Fruit fly (Drosophila melanogaster): Measurements from ENCODE around the gene CG33764.

CG33764 gene

dm6 chr3L:4272167-4272773, 5.0 kb upstream of the CG33764 start (continued):
- TF ChIP-seq pan (optimal IDR thresholded peaks at IDR 0.05) (no peak), pan (GFP tag; optimal IDR thresholded peaks at IDR 0.05 in 1 of 2, IDR thresholded peaks at IDR 0.05 in 1 of 2) (no peak), jumu (GFP tag; optimal IDR thresholded peaks at IDR 0.05) (no peak), vfl (GFP tag; optimal IDR thresholded peaks at IDR 0.05) (no peak), CkIIα-i1 (GFP tag; IDR thresholded peaks at IDR 0.05) (no peak), CG4617 (GFP tag; optimal IDR thresholded peaks at IDR 0.05; ENCODE audit: borderline replicate concordance) (no peak), CG10321 (GFP tag; IDR thresholded peaks at IDR 0.05) (no peak), CG12219 (GFP tag; optimal IDR thresholded peaks at IDR 0.05) (no peak), CG13624 (GFP tag; optimal IDR thresholded peaks at IDR 0.05) (no peak), HLH3B (GFP tag; IDR thresholded peaks at IDR 0.05) (no peak), CG14860 (GFP tag; IDR thresholded peaks at IDR 0.05; ENCODE audit: partially characterized antibody) (no peak), bcd (GFP tag; optimal IDR thresholded peaks at IDR 0.05) (no peak), BEAF-32 (GFP tag; optimal IDR thresholded peaks at IDR 0.05) (no peak), CG11456 (GFP tag; IDR thresholded peaks at IDR 0.05) (no peak), CG1603 (tag; optimal IDR thresholded peaks at IDR 0.05) (no peak), CG31365 (tag; optimal IDR thresholded peaks at IDR 0.05) (no peak), CG3065 (GFP tag; optimal IDR thresholded peaks at IDR 0.05) (no peak), her (GFP tag; optimal IDR thresholded peaks at IDR 0.05) (no peak), HLH4C (GFP tag; IDR thresholded peaks at IDR 0.05; ENCODE audit: partially characterized antibody) (no peak), cad (GFP tag; optimal IDR thresholded peaks at IDR 0.05) (no peak), az2 (GFP tag; optimal IDR thresholded peaks at IDR 0.05) (no peak), Hr39 (optimal IDR thresholded peaks at IDR 0.05) (no peak), Camta (GFP tag; optimal IDR thresholded peaks at IDR 0.05) (no peak), CG34376 (GFP tag; optimal IDR thresholded peaks at IDR 0.05) (no peak), fru (optimal IDR thresholded peaks at IDR 0.05) (no peak), tna (GFP tag; IDR thresholded peaks at IDR 0.05; ENCODE audit: partially characterized antibody) (no peak), CG10431 (GFP tag; optimal IDR thresholded peaks at IDR 0.05) (peak; percentile 74), CG9215 (GFP tag; IDR thresholded peaks at IDR 0.05) (no peak), H2.0 (GFP tag; IDR thresholded peaks at IDR 0.05) (no peak), CG2120 (GFP tag; optimal IDR thresholded peaks at IDR 0.05) (no peak), Eip74EF (GFP tag; optimal IDR thresholded peaks at IDR 0.05) (no peak), usp (GFP tag; optimal IDR thresholded peaks at IDR 0.05) (no peak), E2f2 (GFP tag; IDR thresholded peaks at IDR 0.05) (no peak), wek (GFP tag; optimal IDR thresholded peaks at IDR 0.05) (no peak), Hsf (GFP tag; optimal IDR thresholded peaks at IDR 0.05) (no peak), fd3F (GFP tag; optimal IDR thresholded peaks at IDR 0.05) (no peak), Lim3 (GFP tag; IDR thresholded peaks at IDR 0.05) (no peak), dysf (GFP tag; IDR thresholded peaks at IDR 0.05) (no peak), dpn (GFP tag; optimal IDR thresholded peaks at IDR 0.05) (no peak), CG33557 (GFP tag; optimal IDR thresholded peaks at IDR 0.05) (peak; percentile 59), sna (GFP tag; IDR thresholded peaks at IDR 0.05; ENCODE audit: partially characterized antibody) (no peak), unpg (GFP tag; optimal IDR thresholded peaks at IDR 0.05) (no peak), CG1792 (GFP tag; optimal IDR thresholded peaks at IDR 0.05) (no peak), CG1647 (GFP tag; optimal IDR thresholded peaks at IDR 0.05) (no peak), CG7271 (tag; optimal IDR thresholded peaks at IDR 0.05) (no peak), pita (GFP tag; optimal IDR thresholded peaks at IDR 0.05) (no peak), fd102C (GFP tag; optimal IDR thresholded peaks at IDR 0.05) (peak; percentile 15), Xrp1 (GFP tag; IDR thresholded peaks at IDR 0.05) (peak; percentile 66), lab (GFP tag; optimal IDR thresholded peaks at IDR 0.05) (no peak), CG15011 (GFP tag; optimal IDR thresholded peaks at IDR 0.05) (peak; percentile 2), D19B (GFP tag; optimal IDR thresholded peaks at IDR 0.05) (no peak), Blimp-1 (GFP tag; optimal IDR thresholded peaks at IDR 0.05) (peak; percentile 64)
